Fruit fly (Drosophila melanogaster) whole organism, embryonic: ENCODE measurements around the gene CG34278.

Source experiments
- Awh ChIP-seq: fragments of 200-800 bp; sonication (Bioruptor generic); IDR thresholded peaks from 2 replicates; pipeline ENCODE4, ENCODE4 v1.3.6; 2022; ENCODE audit warnings: missing biosample characterization, missing genetic modification characterization
- BEAF-32 ChIP-seq: fragments of 200-800 bp; sonication (Bioruptor generic); optimal IDR thresholded peaks from 3 replicates; lab custom pipeline; 2017; ENCODE audit warnings: missing biosample characterization, missing genetic modification characterization, mild to moderate bottlenecking, moderate library complexity, missing genetic modification reagents
- CG10209 ChIP-seq: fragments of 200-800 bp; sonication (Bioruptor generic); optimal IDR thresholded peaks from 3 replicates; lab custom pipeline; 2017; ENCODE audit warnings: missing biosample characterization, mild to moderate bottlenecking, missing genetic modification characterization, missing genetic modification reagents
- CG11456 ChIP-seq: fragments of 200-800 bp; sonication (Bioruptor generic); IDR thresholded peaks from 3 replicates; pipeline ENCODE4 v1.3.6; 2022; ENCODE audit warnings: missing biosample characterization, missing genetic modification characterization
- CG11723 ChIP-seq: fragments of 200-800 bp; sonication (Bioruptor generic); optimal IDR thresholded peaks from 2 replicates; lab custom pipeline; 2017; ENCODE audit warnings: missing biosample characterization, mild to moderate bottlenecking, missing genetic modification characterization
- CG12236 ChIP-seq: fragments of 200-800 bp; sonication (Bioruptor generic); optimal IDR thresholded peaks from 2 replicates; lab custom pipeline; 2016; ENCODE audit warnings: missing biosample characterization, missing genetic modification characterization
- CG13296 ChIP-seq: fragments of 200-800 bp; sonication (Bioruptor generic); optimal IDR thresholded peaks from 3 replicates; lab custom pipeline; 2018; ENCODE audit warnings: missing biosample characterization, mild to moderate bottlenecking, missing genetic modification characterization
- CG15601 ChIP-seq: fragments of 200-800 bp; sonication (Bioruptor generic); optimal IDR thresholded peaks from 3 replicates; lab custom pipeline; 2019; ENCODE audit warnings: missing biosample characterization, mild to moderate bottlenecking, missing genetic modification characterization, moderate library complexity
- CG15696 ChIP-seq: fragments of 200-800 bp; sonication (Bioruptor generic); optimal IDR thresholded peaks from 2 replicates; lab custom pipeline; 2019; ENCODE audit warnings: missing biosample characterization, mild to moderate bottlenecking, missing genetic modification characterization, moderate library complexity
- CG1647 ChIP-seq: fragments of 200-800 bp; sonication (Bioruptor generic); optimal IDR thresholded peaks from 3 replicates; lab custom pipeline; 2016; ENCODE audit warnings: missing biosample characterization, missing genetic modification characterization
- CG17568 ChIP-seq: fragments of 200-800 bp; sonication (Bioruptor generic); optimal IDR thresholded peaks from 2 replicates; lab custom pipeline; 2018; ENCODE audit warnings: missing biosample characterization, mild to moderate bottlenecking, missing genetic modification characterization, moderate library complexity
- CG2199 ChIP-seq: fragments of 200-800 bp; sonication (Bioruptor generic); IDR thresholded peaks from 3 replicates; pipeline ENCODE4 v1.3.6; 2022; ENCODE audit warnings: missing biosample characterization, missing genetic modification characterization
- CG2712 ChIP-seq: fragments of 200-800 bp; optimal IDR thresholded peaks from 3 replicates; lab custom pipeline; 2019; ENCODE audit warnings: missing biosample characterization, mild to moderate bottlenecking, missing genetic modification characterization, moderate library complexity
- CG6765 ChIP-seq: fragments of 200-800 bp; sonication (Bioruptor generic); optimal IDR thresholded peaks from 3 replicates; lab custom pipeline; 2017; ENCODE audit warnings: missing biosample characterization, mild to moderate bottlenecking, missing genetic modification characterization
- CG6854 ChIP-seq: fragments of 200-800 bp; sonication (Bioruptor generic); optimal IDR thresholded peaks from 3 replicates; lab custom pipeline; 2017; ENCODE audit warnings: missing biosample characterization, mild to moderate bottlenecking, missing genetic modification characterization
- CG7745 ChIP-seq: fragments of 200-800 bp; sonication (Bioruptor generic); optimal IDR thresholded peaks from 2 replicates; lab custom pipeline; 2018; ENCODE audit warnings: missing biosample characterization, mild to moderate bottlenecking, missing genetic modification characterization, moderate library complexity
- CG7839 ChIP-seq: fragments of 200-800 bp; sonication (Bioruptor generic); optimal IDR thresholded peaks from 3 replicates; lab custom pipeline; 2018; ENCODE audit warnings: missing biosample characterization, mild to moderate bottlenecking, missing genetic modification characterization, moderate library complexity
- CG8924 ChIP-seq: fragments of 200-800 bp; optimal IDR thresholded peaks from 3 replicates; lab custom pipeline; 2019; ENCODE audit warnings: missing biosample characterization, mild to moderate bottlenecking, missing genetic modification characterization, moderate library complexity
- D ChIP-seq, 2 experiments: fragments of 200-800 bp in 1 of 2; fragments of >200 bp in 1 of 2; sonication (Bioruptor generic) in 1 of 2; optimal IDR thresholded peaks; 2 replicates in 1 of 2; 3 replicates in 1 of 2; lab custom pipeline; 2017; ENCODE audit warnings: mild to moderate bottlenecking in 1 of 2, missing biosample characterization in 1 of 2, missing genetic modification characterization in 1 of 2, missing genetic modification reagents in 1 of 2
- Ets97D ChIP-seq: fragments of 200-800 bp; sonication (Bioruptor generic); optimal IDR thresholded peaks from 3 replicates; lab custom pipeline; 2016; ENCODE audit warnings: missing biosample characterization, missing genetic modification characterization
- H2.0 ChIP-seq: fragments of 200-800 bp; sonication (Bioruptor generic); IDR thresholded peaks from 2 replicates; pipeline ENCODE4 v1.3.6; 2022; ENCODE audit warnings: missing biosample characterization, missing genetic modification characterization
- HHEX ChIP-seq: fragments of 200-800 bp; sonication (Bioruptor generic); optimal IDR thresholded peaks from 3 replicates; lab custom pipeline; 2017; ENCODE audit warnings: missing biosample characterization, mild to moderate bottlenecking, missing genetic modification characterization, missing genetic modification reagents
- Hmr ChIP-seq: fragments of 200-800 bp; sonication (Bioruptor generic); optimal IDR thresholded peaks from 3 replicates; lab custom pipeline; 2017; ENCODE audit warnings: mild to moderate bottlenecking, missing biosample characterization, missing genetic modification reagents, missing genetic modification characterization
- Hr39 ChIP-seq: fragments of >200 bp; optimal IDR thresholded peaks from 2 replicates; lab custom pipeline; 2017
- Hr51 ChIP-seq, 2 experiments: fragments of 200-800 bp; sonication (Bioruptor generic); optimal IDR thresholded peaks; 2 replicates in 1 of 2; 3 replicates in 1 of 2; lab custom pipeline; 2016 to 2018; ENCODE audit warnings: missing biosample characterization in 2 of 2, missing genetic modification characterization in 2 of 2, mild to moderate bottlenecking in 1 of 2, moderate library complexity in 1 of 2
- Mes4 ChIP-seq: fragments of 200-800 bp; sonication (Bioruptor generic); optimal IDR thresholded peaks from 2 replicates; lab custom pipeline; 2016; ENCODE audit warnings: missing biosample characterization, missing genetic modification characterization
- Ptx1 ChIP-seq: fragments of 200-800 bp; sonication (Bioruptor generic); IDR thresholded peaks from 2 replicates; pipeline ENCODE4 v1.3.6; 2022; ENCODE audit warnings: missing biosample characterization, missing genetic modification characterization
- Scr ChIP-seq: fragments of 200-800 bp; sonication (Bioruptor generic); IDR thresholded peaks from 2 replicates; pipeline ENCODE4 v1.3.6; 2022; ENCODE audit warnings: missing biosample characterization, missing genetic modification characterization; ENCODE audit not compliant: partially characterized antibody
- Vsx1 ChIP-seq: fragments of 200-800 bp; sonication (Bioruptor generic); optimal IDR thresholded peaks from 2 replicates; lab custom pipeline; 2017; ENCODE audit warnings: missing biosample characterization, mild to moderate bottlenecking, missing genetic modification characterization, missing genetic modification reagents
- Xbp1 ChIP-seq: fragments of 200-800 bp; sonication (Bioruptor generic); optimal IDR thresholded peaks from 3 replicates; lab custom pipeline; 2016; ENCODE audit warnings: missing biosample characterization, mild to moderate bottlenecking, missing genetic modification characterization
- ap ChIP-seq: fragments of 200-800 bp; sonication (Bioruptor generic); IDR thresholded peaks from 2 replicates; pipeline ENCODE4 v1.3.6; 2022; ENCODE audit warnings: missing biosample characterization, missing genetic modification characterization
- ase ChIP-seq: fragments of 200-800 bp; sonication (Bioruptor generic); IDR thresholded peaks from 3 replicates; pipeline ENCODE4 v1.3.6; 2022; ENCODE audit warnings: missing biosample characterization, missing genetic modification characterization
- cato ChIP-seq: fragments of 200-800 bp; sonication (Bioruptor generic); optimal IDR thresholded peaks from 2 replicates; lab custom pipeline; 2016; ENCODE audit warnings: missing biosample characterization, missing genetic modification characterization, borderline replicate concordance
- chinmo ChIP-seq: fragments of 200-800 bp; sonication (Bioruptor generic); IDR thresholded peaks from 4 replicates; pipeline ENCODE4 v1.3.6; 2022; ENCODE audit warnings: missing biosample characterization, missing genetic modification characterization; ENCODE audit not compliant: partially characterized antibody
- chm ChIP-seq: fragments of 200-800 bp; sonication (Bioruptor generic); IDR thresholded peaks from 2 replicates; pipeline ENCODE4 v1.3.6; 2022; ENCODE audit warnings: missing biosample characterization, missing genetic modification characterization
- ci ChIP-seq: fragments of 200-800 bp; sonication (Bioruptor generic); IDR thresholded peaks from 3 replicates; pipeline ENCODE4 v1.3.6; 2022; ENCODE audit warnings: missing biosample characterization, missing genetic modification characterization
- croc ChIP-seq: fragments of 200-800 bp; sonication (Bioruptor generic); conservative IDR thresholded peaks from 3 replicates; pipeline ENCODE4 v1.3.6; 2022; ENCODE audit warnings: missing biosample characterization, missing genetic modification characterization
- da ChIP-seq: fragments of 200-800 bp; sonication (Bioruptor generic); optimal IDR thresholded peaks from 2 replicates; lab custom pipeline; 2016; ENCODE audit warnings: missing biosample characterization, missing genetic modification characterization
- knrl ChIP-seq: fragments of 200-800 bp; sonication (Bioruptor generic); IDR thresholded peaks from 3 replicates; pipeline ENCODE4 v1.3.6; 2022; ENCODE audit warnings: missing biosample characterization, missing genetic modification characterization; ENCODE audit not compliant: partially characterized antibody
- oc ChIP-seq: fragments of 200-800 bp; sonication (Bioruptor generic); optimal IDR thresholded peaks from 2 replicates; lab custom pipeline; 2018; ENCODE audit warnings: missing biosample characterization, mild to moderate bottlenecking, missing genetic modification characterization, moderate library complexity
- onecut ChIP-seq: fragments of 200-800 bp; sonication (Bioruptor generic); IDR thresholded peaks from 2 replicates; pipeline ENCODE4 v1.3.6; 2022; ENCODE audit warnings: missing biosample characterization, missing genetic modification characterization
- pum ChIP-seq: fragments of 200-800 bp; sonication (Bioruptor generic); optimal IDR thresholded peaks from 2 replicates; lab custom pipeline; 2016; ENCODE audit warnings: missing biosample characterization, missing genetic modification characterization
- tap ChIP-seq: fragments of 200-800 bp; optimal IDR thresholded peaks from 3 replicates; lab custom pipeline; 2019; ENCODE audit warnings: missing biosample characterization, mild to moderate bottlenecking, missing genetic modification characterization, moderate library complexity
- tin ChIP-seq: fragments of 200-800 bp; sonication (Bioruptor generic); optimal IDR thresholded peaks from 3 replicates; lab custom pipeline; 2016; ENCODE audit warnings: missing biosample characterization, missing genetic modification characterization
- toy ChIP-seq: fragments of 200-800 bp; sonication (Bioruptor generic); IDR thresholded peaks from 2 replicates; pipeline ENCODE4 v1.3.6; 2022; ENCODE audit warnings: missing biosample characterization, missing genetic modification characterization
- unc-4 ChIP-seq: fragments of 200-800 bp; sonication (Bioruptor generic); IDR thresholded peaks from 2 replicates; pipeline ENCODE4 v1.3.6; 2022; ENCODE audit warnings: missing biosample characterization, missing genetic modification characterization; ENCODE audit not compliant: partially characterized antibody
- unpg ChIP-seq: fragments of 200-800 bp; sonication (Bioruptor generic); optimal IDR thresholded peaks from 3 replicates; lab custom pipeline; 2018; ENCODE audit warnings: missing biosample characterization, mild to moderate bottlenecking, missing genetic modification characterization, moderate library complexity
- usp ChIP-seq: fragments of >200 bp; optimal IDR thresholded peaks from 2 replicates; lab custom pipeline; 2017; ENCODE audit warnings: missing biosample characterization, missing genetic modification characterization
- wdn ChIP-seq: fragments of 200-800 bp; sonication (Bioruptor generic); IDR thresholded peaks from 2 replicates; pipeline ENCODE4 v1.3.6; 2022; ENCODE audit warnings: missing biosample characterization, missing genetic modification characterization

The CG34278 gene

DNA sequence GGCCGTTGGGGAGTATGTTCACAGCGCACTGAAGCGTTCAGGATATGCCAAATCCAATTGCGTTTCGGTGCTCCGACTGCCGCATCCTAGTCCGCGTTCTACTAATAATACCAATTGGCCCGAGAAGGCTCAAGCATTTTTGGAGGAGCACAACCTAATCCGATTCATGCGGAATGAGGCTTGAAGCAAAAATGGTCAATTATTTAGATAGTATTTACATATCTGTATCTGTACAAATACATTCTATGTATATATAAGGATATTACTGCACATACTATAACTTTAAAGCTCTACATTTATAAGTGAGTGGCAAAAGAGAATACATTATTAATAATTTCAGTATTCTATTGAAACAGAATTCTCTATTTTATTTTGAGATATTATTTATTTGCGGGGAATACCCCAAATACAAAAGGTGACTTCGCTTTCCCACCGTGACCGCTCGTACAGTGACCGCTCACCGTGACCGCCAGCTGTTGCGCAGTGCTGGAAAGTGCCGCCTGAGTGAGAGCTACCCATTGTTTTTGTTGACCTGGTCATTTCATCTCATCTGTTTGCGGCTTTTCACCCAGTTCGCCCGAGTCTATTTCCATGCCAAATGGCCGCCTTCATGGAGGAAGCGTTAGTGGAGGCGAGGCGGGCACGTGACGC is 31.2 kb downstream of the CG34278 start, which contains the start of gene CG5292 (continued):
- peak; percentile 64 for TF ChIP-seq Xbp1 (GFP tag; lab: Kevin White, UChicago)
- no peak for TF ChIP-seq Hr39 (lab: Kevin White, UChicago)
- peak; percentile 52 for TF ChIP-seq onecut
- TF ChIP-seq CG10209: peak; percentile 44
- TF ChIP-seq CG2199: no peak
- peak; percentile 50 for TF ChIP-seq BEAF-32 (GFP tag; lab: Kevin White, UChicago)
- peak; percentile 53; the same call in 1 of the 2 replicates for TF ChIP-seq unc-4 (GFP tag; lab: Robert Waterston, UW)
- TF ChIP-seq toy: no peak
- TF ChIP-seq croc (GFP tag; lab: Robert Waterston, UW): peak; percentile 40; the same call in 2 of the 3 replicates
- no peak for TF ChIP-seq CG7839 (tag; lab: Kevin White, UChicago)
- no peak for TF ChIP-seq ap (GFP tag; lab: Robert Waterston, UW)
- TF ChIP-seq tap: no peak
- TF ChIP-seq usp (GFP tag; lab: Kevin White, UChicago): no peak
- 0 out of 2 replicates have a peak, but pooled peaks have one; percentile 8 for TF ChIP-seq chm (GFP tag; lab: Robert Waterston, UW)
- no peak for TF ChIP-seq wdn (GFP tag; lab: Robert Waterston, UW)
- no peak for TF ChIP-seq CG11723 (GFP tag; lab: Kevin White, UChicago)
- TF ChIP-seq Vsx1 (GFP tag; lab: Kevin White, UChicago): no peak
- no peak for TF ChIP-seq Mes4 (GFP tag; lab: Kevin White, UChicago)
- TF ChIP-seq CG6765 (GFP tag; lab: Kevin White, UChicago): peak; percentile 36
- TF ChIP-seq Hr51 (GFP tag; optimal IDR thresholded peaks at IDR 0.05; lab: Kevin White, UChicago): peak; percentile 44 to 59
- no peak for TF ChIP-seq chinmo (GFP tag; lab: Robert Waterston, UW)
- no peak for TF ChIP-seq CG7745 (tag; lab: Kevin White, UChicago)
- no peak for TF ChIP-seq CG13296 (GFP tag; lab: Kevin White, UChicago)
- peak; percentile 88 for TF ChIP-seq ci
- no peak for TF ChIP-seq pum (GFP tag; lab: Kevin White, UChicago)
- TF ChIP-seq da (GFP tag; lab: Kevin White, UChicago): no peak
- TF ChIP-seq CG11456 (GFP tag; lab: Robert Waterston, UW): peak; percentile 67; the same call in 1 of the 3 replicates
- no peak for TF ChIP-seq cato (GFP tag; lab: Kevin White, UChicago)
- peak; percentile 29 for TF ChIP-seq HHEX (GFP tag; lab: Kevin White, UChicago)
- no peak for TF ChIP-seq CG6854
- no peak for TF ChIP-seq oc
- TF ChIP-seq tin: peak; percentile 48
- no peak for TF ChIP-seq CG12236 (GFP tag; lab: Kevin White, UChicago)
- TF ChIP-seq unpg (GFP tag; lab: Kevin White, UChicago): no peak
- TF ChIP-seq Hmr (GFP tag; lab: Kevin White, UChicago): peak; percentile 77
- no peak for TF ChIP-seq CG15601 (tag; lab: Kevin White, UChicago)
- TF ChIP-seq ase: no peak
- 0 out of 2 replicates have a peak, but pooled peaks have one; percentile 43 for TF ChIP-seq Awh (GFP tag; lab: Robert Waterston, UW)
- peak; percentile 54 for TF ChIP-seq Scr (GFP tag; lab: Robert Waterston, UW)
- TF ChIP-seq CG15696 (tag; lab: Kevin White, UChicago): peak; percentile 36
- no peak for TF ChIP-seq D (optimal IDR thresholded peaks at IDR 0.05; lab: Kevin White, UChicago)
- peak; percentile 39 for TF ChIP-seq D (GFP tag; optimal IDR thresholded peaks at IDR 0.05; lab: Kevin White, UChicago)
- TF ChIP-seq knrl (GFP tag; lab: Robert Waterston, UW): peak; percentile 35; the same call in 1 of the 3 replicates
- TF ChIP-seq CG17568 (GFP tag; lab: Kevin White, UChicago): no peak
- peak; percentile 65 for TF ChIP-seq Ptx1 (GFP tag; lab: Robert Waterston, UW)
- peak; percentile 20 for TF ChIP-seq CG1647 (GFP tag; lab: Kevin White, UChicago)
- peak; percentile 61 for TF ChIP-seq CG8924
- TF ChIP-seq Ets97D (GFP tag; lab: Kevin White, UChicago): peak; percentile 49
- peak; percentile 75 for TF ChIP-seq CG2712
- peak; percentile 26; the same call in 1 of the 2 replicates for TF ChIP-seq H2.0
